Fruit fly (Drosophila melanogaster) whole organism, embryonic: ENCODE data around the gene Orc2.

Source experiments
- Asciz ChIP-seq: fragments of 200-800 bp; sonication (Bioruptor generic); optimal IDR thresholded peaks from 2 replicates; lab custom pipeline; 2017; ENCODE audit warnings: missing biosample characterization, mild to moderate bottlenecking, missing genetic modification characterization, missing genetic modification reagents
- Bgb ChIP-seq: fragments of 200-800 bp; sonication (Bioruptor generic); IDR thresholded peaks from 2 replicates; pipeline ENCODE4 v1.3.6; 2022; ENCODE audit warnings: missing biosample characterization, missing genetic modification characterization; ENCODE audit not compliant: partially characterized antibody
- CG11247 ChIP-seq: fragments of 200-800 bp; sonication (Bioruptor generic); IDR thresholded peaks from 2 replicates; pipeline ENCODE4 v1.3.6; 2022; ENCODE audit warnings: missing biosample characterization, missing genetic modification characterization
- CG14441 ChIP-seq: fragments of 200-800 bp; sonication (Bioruptor generic); IDR thresholded peaks from 2 replicates; pipeline ENCODE4 v1.3.6; 2022; ENCODE audit warnings: missing biosample characterization, missing genetic modification characterization
- CG15514 ChIP-seq: fragments of 200-800 bp; sonication (Bioruptor generic); optimal IDR thresholded peaks from 3 replicates; lab custom pipeline; 2017; ENCODE audit warnings: missing biosample characterization, missing genetic modification characterization, mild to moderate bottlenecking, moderate library complexity, missing genetic modification reagents
- CG1647 ChIP-seq: fragments of 200-800 bp; sonication (Bioruptor generic); optimal IDR thresholded peaks from 3 replicates; lab custom pipeline; 2016; ENCODE audit warnings: missing biosample characterization, missing genetic modification characterization
- CG17359 ChIP-seq: fragments of 200-800 bp; sonication (Bioruptor generic); optimal IDR thresholded peaks from 3 replicates; lab custom pipeline; 2018; ENCODE audit warnings: missing biosample characterization, mild to moderate bottlenecking, missing genetic modification characterization, moderate library complexity
- CG18476 ChIP-seq: fragments of 200-800 bp; sonication (Bioruptor generic); optimal IDR thresholded peaks from 2 replicates; lab custom pipeline; 2016; ENCODE audit warnings: missing biosample characterization, mild to moderate bottlenecking, missing genetic modification characterization
- CG32532 ChIP-seq: fragments of 200-800 bp; sonication (Bioruptor generic); IDR thresholded peaks from 2 replicates; pipeline ENCODE4 v1.3.6; 2022; ENCODE audit warnings: missing biosample characterization, missing genetic modification characterization
- CG32772 ChIP-seq: fragments of 200-800 bp; sonication (Bioruptor generic); IDR thresholded peaks from 2 replicates; pipeline ENCODE4 v1.3.6; 2022; ENCODE audit warnings: missing biosample characterization, missing genetic modification characterization
- CG34422 ChIP-seq: fragments of 200-800 bp; sonication (Bioruptor generic); IDR thresholded peaks from 3 replicates; pipeline ENCODE4 v1.3.6; 2022; ENCODE audit warnings: missing biosample characterization, missing genetic modification characterization
- CG4424 ChIP-seq: fragments of 200-800 bp; sonication (Bioruptor generic); optimal IDR thresholded peaks from 3 replicates; lab custom pipeline; 2016; ENCODE audit warnings: missing biosample characterization, missing genetic modification characterization
- CG4707 ChIP-seq: fragments of 200-800 bp; sonication (Bioruptor generic); optimal IDR thresholded peaks from 2 replicates; lab custom pipeline; 2018; ENCODE audit warnings: missing biosample characterization, mild to moderate bottlenecking, missing genetic modification characterization, moderate library complexity
- CG4730 ChIP-seq: fragments of 200-800 bp; sonication (Bioruptor generic); IDR thresholded peaks from 2 replicates; pipeline ENCODE4 v1.3.6; 2022; ENCODE audit warnings: missing biosample characterization, missing genetic modification characterization
- CG5180 ChIP-seq: fragments of 200-800 bp; sonication (Bioruptor generic); optimal IDR thresholded peaks from 3 replicates; lab custom pipeline; 2017; ENCODE audit warnings: missing biosample characterization, missing genetic modification characterization, mild to moderate bottlenecking, moderate library complexity, missing genetic modification reagents
- CG5953 ChIP-seq: fragments of 200-800 bp; sonication (Bioruptor generic); IDR thresholded peaks from 2 replicates; pipeline ENCODE4 v1.3.6; 2022; ENCODE audit warnings: missing biosample characterization, missing genetic modification characterization
- CG6654 ChIP-seq: fragments of 200-800 bp; sonication (Bioruptor generic); optimal IDR thresholded peaks from 2 replicates; lab custom pipeline; 2017; ENCODE audit warnings: missing biosample characterization, mild to moderate bottlenecking, missing genetic modification characterization
- CG6689 ChIP-seq: fragments of 200-800 bp; sonication (Bioruptor generic); IDR thresholded peaks from 2 replicates; pipeline ENCODE4 v1.3.6; 2022; ENCODE audit warnings: missing biosample characterization, missing genetic modification characterization
- CG7839 ChIP-seq: fragments of 200-800 bp; sonication (Bioruptor generic); optimal IDR thresholded peaks from 3 replicates; lab custom pipeline; 2018; ENCODE audit warnings: missing biosample characterization, mild to moderate bottlenecking, missing genetic modification characterization, moderate library complexity
- CkIIα-i1 ChIP-seq: fragments of 200-800 bp; sonication (Bioruptor generic); IDR thresholded peaks from 2 replicates; pipeline ENCODE4 v1.3.6; 2022; ENCODE audit warnings: missing biosample characterization, missing genetic modification characterization
- Dad ChIP-seq: fragments of 200-800 bp; sonication (Bioruptor generic); optimal IDR thresholded peaks from 3 replicates; lab custom pipeline; 2016; ENCODE audit warnings: missing biosample characterization, missing genetic modification characterization
- GATAe ChIP-seq: fragments of 200-800 bp; sonication (Bioruptor generic); conservative IDR thresholded peaks from 2 replicates; pipeline ENCODE4 v1.3.6; 2022; ENCODE audit warnings: missing biosample characterization, missing genetic modification characterization
- HLH54F ChIP-seq: fragments of 200-800 bp; sonication (Bioruptor generic); optimal IDR thresholded peaks from 3 replicates; lab custom pipeline; 2016; ENCODE audit warnings: missing biosample characterization, missing genetic modification characterization
- Hey ChIP-seq: fragments of 200-800 bp; sonication (Bioruptor generic); optimal IDR thresholded peaks from 3 replicates; lab custom pipeline; 2018; ENCODE audit warnings: missing biosample characterization, mild to moderate bottlenecking, missing genetic modification characterization
- Hmr ChIP-seq: fragments of 200-800 bp; sonication (Bioruptor generic); optimal IDR thresholded peaks from 3 replicates; lab custom pipeline; 2017; ENCODE audit warnings: mild to moderate bottlenecking, missing biosample characterization, missing genetic modification reagents, missing genetic modification characterization
- Hr78 ChIP-seq, 2 experiments: fragments of 200-800 bp in 1 of 2; fragments of >200 bp in 1 of 2; sonication (Bioruptor generic) in 1 of 2; optimal IDR thresholded peaks; 2 replicates each; lab custom pipeline; 2017 to 2019; ENCODE audit warnings: missing biosample characterization in 2 of 2, missing genetic modification characterization in 2 of 2, mild to moderate bottlenecking in 1 of 2, moderate library complexity in 1 of 2
- Mrtf ChIP-seq: fragments of 200-800 bp; sonication (Bioruptor generic); IDR thresholded peaks from 3 replicates; pipeline ENCODE4 v1.3.6; 2022; ENCODE audit warnings: missing biosample characterization, missing genetic modification characterization
- Nf-YB ChIP-seq: fragments of 200-800 bp; sonication (Bioruptor generic); optimal IDR thresholded peaks from 3 replicates; lab custom pipeline; 2019; ENCODE audit warnings: missing biosample characterization, mild to moderate bottlenecking, missing genetic modification characterization, moderate library complexity
- Nf-YC ChIP-seq: fragments of 200-800 bp; optimal IDR thresholded peaks from 3 replicates; lab custom pipeline; 2019; ENCODE audit warnings: missing biosample characterization, mild to moderate bottlenecking, missing genetic modification characterization, moderate library complexity
- Six4 ChIP-seq: fragments of 200-800 bp; sonication (Bioruptor generic); optimal IDR thresholded peaks from 2 replicates; lab custom pipeline; 2016; ENCODE audit warnings: missing biosample characterization, missing genetic modification characterization
- Sry-β ChIP-seq: fragments of 200-800 bp; sonication (Bioruptor generic); optimal IDR thresholded peaks from 2 replicates; lab custom pipeline; 2018; ENCODE audit warnings: missing biosample characterization, mild to moderate bottlenecking, missing genetic modification characterization, moderate library complexity
- Sry-δ ChIP-seq: fragments of 200-800 bp; sonication (Bioruptor generic); optimal IDR thresholded peaks from 2 replicates; lab custom pipeline; 2016; ENCODE audit warnings: missing biosample characterization, missing genetic modification characterization
- TFAM ChIP-seq: fragments of 200-800 bp; sonication (Bioruptor generic); optimal IDR thresholded peaks from 2 replicates; lab custom pipeline; 2017; ENCODE audit warnings: missing biosample characterization, missing genetic modification characterization, inconsistent platforms
- Xbp1 ChIP-seq: fragments of 200-800 bp; sonication (Bioruptor generic); optimal IDR thresholded peaks from 3 replicates; lab custom pipeline; 2016; ENCODE audit warnings: missing biosample characterization, mild to moderate bottlenecking, missing genetic modification characterization
- crp ChIP-seq, 2 experiments: fragments of 200-800 bp; sonication (Bioruptor generic); optimal IDR thresholded peaks; 2 replicates in 1 of 2; 3 replicates in 1 of 2; lab custom pipeline; 2017; ENCODE audit warnings: missing biosample characterization in 2 of 2, missing genetic modification characterization in 2 of 2, mild to moderate bottlenecking in 1 of 2, moderate library complexity in 1 of 2
- disco-r ChIP-seq: fragments of 200-800 bp; sonication (Bioruptor generic); optimal IDR thresholded peaks from 2 replicates; lab custom pipeline; 2016; ENCODE audit warnings: missing biosample characterization, missing genetic modification characterization
- dysf ChIP-seq: fragments of 200-800 bp; sonication (Bioruptor generic); IDR thresholded peaks from 3 replicates; pipeline ENCODE4 v1.3.6; 2022; ENCODE audit warnings: missing biosample characterization, missing genetic modification characterization
- esg ChIP-seq: fragments of 200-800 bp; sonication (Bioruptor generic); conservative IDR thresholded peaks from 2 replicates; pipeline ENCODE4 v1.3.6; 2022; ENCODE audit warnings: missing biosample characterization, missing genetic modification characterization
- fu2 ChIP-seq: fragments of 200-800 bp; sonication (Bioruptor generic); optimal IDR thresholded peaks from 2 replicates; lab custom pipeline; 2016; ENCODE audit warnings: missing biosample characterization, missing genetic modification characterization
- kah ChIP-seq: fragments of 200-800 bp; sonication (Bioruptor generic); optimal IDR thresholded peaks from 2 replicates; lab custom pipeline; 2018; ENCODE audit warnings: missing biosample characterization, mild to moderate bottlenecking, missing genetic modification characterization
- nmo ChIP-seq: fragments of 200-800 bp; sonication (Bioruptor generic); optimal IDR thresholded peaks from 2 replicates; lab custom pipeline; 2018; ENCODE audit warnings: missing biosample characterization, mild to moderate bottlenecking, missing genetic modification characterization, moderate library complexity
- pb ChIP-seq: fragments of 200-800 bp; sonication (Bioruptor generic); optimal IDR thresholded peaks from 3 replicates; lab custom pipeline; 2016; ENCODE audit warnings: missing biosample characterization, missing genetic modification characterization
- prd ChIP-seq, 3 experiments: fragments of >200 bp in 2 of 3; fragments of 200-800 bp in 1 of 3; sonication (Bioruptor generic) in 1 of 3; optimal IDR thresholded peaks in 2 of 3; IDR thresholded peaks in 1 of 3; 2 replicates in 2 of 3; 3 replicates in 1 of 3; pipeline versions ENCODE4 v1.3.6 to Lab custom; 2017 to 2022; ENCODE audit warnings: missing biosample characterization in 1 of 3, missing genetic modification characterization in 1 of 3
- shn ChIP-seq: fragments of 200-800 bp; sonication (Bioruptor generic); optimal IDR thresholded peaks from 3 replicates; lab custom pipeline; 2016; ENCODE audit warnings: missing biosample characterization, missing genetic modification characterization
- sim ChIP-seq: fragments of 200-800 bp; sonication (Bioruptor generic); IDR thresholded peaks from 2 replicates; pipeline ENCODE4 v1.3.6; 2022; ENCODE audit warnings: missing biosample characterization, missing genetic modification characterization
- slou ChIP-seq: fragments of 200-800 bp; sonication (Bioruptor generic); optimal IDR thresholded peaks from 3 replicates; lab custom pipeline; 2016; ENCODE audit warnings: missing biosample characterization, missing genetic modification characterization
- sna ChIP-seq: fragments of 200-800 bp; sonication (Bioruptor generic); IDR thresholded peaks from 2 replicates; pipeline ENCODE4 v1.3.6; 2022; ENCODE audit warnings: missing biosample characterization, missing genetic modification characterization; ENCODE audit not compliant: partially characterized antibody
- tgo ChIP-seq: fragments of 200-800 bp; sonication (Bioruptor generic); IDR thresholded peaks from 3 replicates; pipeline ENCODE4 v1.3.6; 2022; ENCODE audit warnings: missing biosample characterization, missing genetic modification characterization
- tll ChIP-seq, 2 experiments: fragments of 200-800 bp in 1 of 2; fragments of >200 bp in 1 of 2; sonication (Bioruptor generic) in 1 of 2; optimal IDR thresholded peaks; 2 replicates each; lab custom pipeline; 2017 to 2019; ENCODE audit warnings: missing biosample characterization in 2 of 2, missing genetic modification characterization in 2 of 2, mild to moderate bottlenecking in 1 of 2, moderate library complexity in 1 of 2
- tup ChIP-seq: fragments of 200-800 bp; sonication (Bioruptor generic); optimal IDR thresholded peaks from 2 replicates; lab custom pipeline; 2016; ENCODE audit warnings: missing biosample characterization, mild to moderate bottlenecking, missing genetic modification characterization, moderate library complexity
- zfh1 ChIP-seq: fragments of 200-800 bp; sonication (Bioruptor generic); IDR thresholded peaks from 3 replicates; pipeline ENCODE4 v1.3.6; 2022; ENCODE audit warnings: missing biosample characterization, missing genetic modification characterization

Gene Orc2

DNA sequence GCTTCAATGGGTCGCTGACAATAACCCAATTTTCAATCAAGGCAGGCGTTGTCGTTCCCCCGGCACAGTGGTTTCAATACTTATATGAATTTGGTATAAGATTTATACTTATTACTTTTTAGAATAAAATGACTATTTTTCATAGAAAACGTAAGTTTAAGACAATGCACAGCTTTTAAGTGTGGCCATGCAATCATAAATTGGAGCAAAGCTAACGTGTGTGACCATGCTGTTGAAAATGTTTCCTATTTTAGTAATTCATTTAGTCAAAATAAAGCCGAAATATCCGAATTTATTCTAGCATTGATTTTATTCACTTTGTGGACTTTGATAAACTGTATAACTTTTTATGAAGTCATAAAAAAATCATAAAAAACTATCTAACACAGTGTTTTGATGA is 22.0 kb downstream of the Orc2 start (continued):
- TF ChIP-seq CG11247 (no peak), Hey (tag; lab: Kevin White, UChicago) (no peak), esg (GFP tag; lab: Robert Waterston, UW) (no peak), crp (GFP tag; optimal IDR thresholded peaks at IDR 0.05; lab: Kevin White, UChicago) (no peak), Mrtf (GFP tag; lab: Robert Waterston, UW) (no peak), CG15514 (GFP tag; lab: Kevin White, UChicago) (no peak), CG14441 (GFP tag; lab: Robert Waterston, UW) (no peak), CG34422 (no peak), CG1647 (GFP tag; lab: Kevin White, UChicago) (no peak), CG6689 (GFP tag; lab: Robert Waterston, UW) (no peak), disco-r (GFP tag; lab: Kevin White, UChicago) (no peak), prd (optimal IDR thresholded peaks at IDR 0.05; lab: Kevin White, UChicago) (no peak), prd (GFP tag; IDR thresholded peaks at IDR 0.05; lab: Robert Waterston, UW) (peak; percentile 11; the same call in 1 of the 3 replicates), CG17359 (no peak), CG5953 (no peak), Nf-YC (tag; lab: Kevin White, UChicago) (no peak), shn (GFP tag; lab: Kevin White, UChicago) (no peak), Xbp1 (GFP tag; lab: Kevin White, UChicago) (peak; percentile 17), Sry-δ (GFP tag; lab: Kevin White, UChicago) (no peak), Bgb (GFP tag; lab: Robert Waterston, UW) (no peak), tll (GFP tag; optimal IDR thresholded peaks at IDR 0.05; lab: Kevin White, UChicago) (no peak), CG18476 (GFP tag; lab: Kevin White, UChicago) (no peak), Sry-β (no peak), dysf (GFP tag; lab: Robert Waterston, UW) (no peak), TFAM (GFP tag; lab: Kevin White, UChicago) (no peak), Hr78 (GFP tag; optimal IDR thresholded peaks at IDR 0.05; lab: Kevin White, UChicago) (no peak), CG5180 (no peak), CG4707 (no peak), Dad (GFP tag; lab: Kevin White, UChicago) (no peak), HLH54F (GFP tag; lab: Kevin White, UChicago) (no peak), CG4424 (GFP tag; lab: Kevin White, UChicago) (peak; percentile 31), zfh1 (GFP tag; lab: Robert Waterston, UW) (no peak), Nf-YB (GFP tag; lab: Kevin White, UChicago) (no peak), CG7839 (tag; lab: Kevin White, UChicago) (peak; percentile 24), CG32532 (GFP tag; lab: Robert Waterston, UW) (no peak), CkIIα-i1 (GFP tag; lab: Robert Waterston, UW) (no peak), tgo (no peak), CG32772 (GFP tag; lab: Robert Waterston, UW) (no peak), fu2 (GFP tag; lab: Kevin White, UChicago) (no peak), Six4 (GFP tag; lab: Kevin White, UChicago) (no peak), sna (GFP tag; lab: Robert Waterston, UW) (no peak), kah (no peak), slou (no peak), GATAe (GFP tag; lab: Robert Waterston, UW) (no peak), Hmr (GFP tag; lab: Kevin White, UChicago) (no peak), pb (GFP tag; lab: Kevin White, UChicago) (no peak), Asciz (GFP tag; lab: Kevin White, UChicago) (peak; percentile 8), CG4730 (no peak), tup (GFP tag; lab: Kevin White, UChicago) (no peak), sim (no peak), CG6654 (GFP tag; lab: Kevin White, UChicago) (no peak), nmo (GFP tag; lab: Kevin White, UChicago) (peak; percentile 39)
